Fruit fly (Drosophila melanogaster) whole organism: ENCODE measurements around the gene Sf3b2.

Source experiments
- Dll ChIP-seq: fragments of >200 bp; optimal IDR thresholded peaks from 2 replicates; lab custom pipeline; 2017
- EcR ChIP-seq, 2 experiments: fragments of >200 bp; optimal IDR thresholded peaks; 2 replicates each; lab custom pipeline; 2017; ENCODE audit warnings: missing biosample characterization in 2 of 2, missing genetic modification characterization in 2 of 2, missing genetic modification reagents in 2 of 2
- pan ChIP-seq: fragments of >200 bp; optimal IDR thresholded peaks from 2 replicates; lab custom pipeline; 2017
- psq ChIP-seq: fragments of >200 bp; optimal IDR thresholded peaks from 2 replicates; lab custom pipeline; 2017

- no peak for TF ChIP-seq psq
- TF ChIP-seq EcR (GFP tag; optimal IDR thresholded peaks at IDR 0.05; lab: Kevin White, UChicago) = no peak
- no peak for TF ChIP-seq Dll (lab: Kevin White, UChicago)
- TF ChIP-seq pan (lab: Kevin White, UChicago) = no peak
Observed at dm6 chr2L:2993702-2994101, 35.3 kb downstream of the Sf3b2 start.
